Worm (Caenorhabditis elegans): ENCODE data around the gene cdf-1.

Gene cdf-1

DNA sequence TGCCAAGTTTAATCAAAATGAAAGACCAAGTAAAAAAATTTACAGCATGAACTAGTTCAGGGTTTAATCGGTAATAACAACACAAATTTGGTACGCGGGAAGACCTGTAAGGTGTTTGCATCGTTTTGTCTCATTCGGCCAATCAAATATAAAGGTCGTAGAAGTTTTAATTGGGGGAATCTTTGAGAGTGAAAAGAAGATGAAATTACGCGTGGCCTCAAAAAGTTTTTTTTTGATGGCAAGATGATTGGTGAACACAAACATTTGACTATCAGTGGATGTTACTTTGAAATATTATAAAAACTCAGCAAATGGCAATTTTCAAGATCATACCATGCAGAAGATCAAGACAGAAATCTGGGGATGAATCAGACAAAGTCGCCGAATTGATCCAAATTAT lies 49.8 kb downstream of the cdf-1 start, which contains the start of gene nas-33:
Gene nas-33, minus strand, starts transcription at position 101 of the 400 bp plus-strand sequence.
- no peak for TF ChIP-seq dpl-1 (GFP tag; optimal IDR thresholded peaks at IDR 0.05)
- TF ChIP-seq fos-1 (tag; optimal IDR thresholded peaks at IDR 0.05) = no peak
- TF ChIP-seq fkh-8 (tag; optimal IDR thresholded peaks at IDR 0.05) = no peak
- TF ChIP-seq pqm-1 (tag; optimal IDR thresholded peaks at IDR 0.05) = no peak
- TF ChIP-seq sptf-1 (tag; optimal IDR thresholded peaks at IDR 0.05) = no peak
- TF ChIP-seq efl-1 (optimal IDR thresholded peaks at IDR 0.05) = no peak
- TF ChIP-seq efl-1 (GFP tag; optimal IDR thresholded peaks at IDR 0.05 in 1 of 2) = no peak
- no peak for TF ChIP-seq nhr-47 (tag; optimal IDR thresholded peaks at IDR 0.05)
- no peak for TF ChIP-seq sup-37 (GFP tag; optimal IDR thresholded peaks at IDR 0.05)
- no peak for TF ChIP-seq zag-1 (tag; optimal IDR thresholded peaks at IDR 0.05)
- no peak for TF ChIP-seq ama-1 (optimal IDR thresholded peaks at IDR 0.05)
- TF ChIP-seq grh-1 (GFP tag; IDR thresholded peaks at IDR 0.05) = no peak
- no peak for TF ChIP-seq mep-1 (tag; optimal IDR thresholded peaks at IDR 0.05)
- no peak for TF ChIP-seq mef-2 (tag; optimal IDR thresholded peaks at IDR 0.05)
- TF ChIP-seq C34B4.2 (tag; optimal IDR thresholded peaks at IDR 0.05) = no peak
- TF ChIP-seq unc-98 (GFP tag; IDR thresholded peaks at IDR 0.05) = no peak
- no peak for TF ChIP-seq lir-3 (tag; optimal IDR thresholded peaks at IDR 0.05; ENCODE audit: poor library complexity)
- no peak for TF ChIP-seq elt-2 (tag; optimal IDR thresholded peaks at IDR 0.05)

DNA sequence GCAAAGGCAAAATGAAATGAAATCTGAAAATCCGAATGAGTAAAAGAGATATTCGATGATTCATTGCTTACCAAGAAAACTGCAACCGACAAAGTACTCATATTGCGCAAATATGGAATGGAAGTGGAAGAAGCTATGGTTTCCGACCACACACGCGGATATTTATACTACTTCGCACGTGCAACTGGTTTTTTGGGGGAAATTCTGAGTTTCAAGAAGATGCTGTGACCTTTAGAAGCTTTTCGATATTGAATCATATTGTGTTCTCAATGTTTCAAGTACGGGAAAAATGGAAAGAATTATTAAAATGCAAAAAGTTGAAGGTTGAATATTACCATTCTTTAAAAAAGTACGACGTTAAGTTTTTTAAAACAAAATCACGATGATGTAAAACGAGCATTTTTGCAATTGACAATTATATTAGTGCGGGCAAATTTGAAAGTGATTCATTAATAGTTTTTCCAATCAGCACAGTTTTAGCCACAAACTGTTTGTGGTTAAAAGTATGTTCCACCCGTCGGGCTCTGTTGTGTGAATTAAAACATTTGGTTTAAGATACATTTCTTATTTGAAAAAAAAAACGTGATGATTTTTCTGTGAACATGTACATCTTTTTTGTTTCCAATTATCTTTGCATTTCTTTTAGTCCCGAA lies 54.0 kb downstream of the cdf-1 start, which contains the start of the genes grl-6 and K10C2.6:
Gene grl-6, minus strand, starts transcription at position 101 of the 653 bp plus-strand sequence.
Gene K10C2.6, plus strand, starts transcription at position 603 of the 653 bp plus-strand sequence.
- no peak for TF ChIP-seq alr-1 (tag; optimal IDR thresholded peaks at IDR 0.05; ENCODE audit: borderline replicate concordance)
